Fruit fly (Drosophila melanogaster) S2 (cell line): ENCODE results near the gene CG42813.

Source experiments
- CG8478 ChIP-seq: fragments of >200 bp; optimal IDR thresholded peaks from 2 replicates; lab custom pipeline; 2018
- CTCF ChIP-seq, 2 experiments: fragments of >200 bp; optimal IDR thresholded peaks; 2 replicates each; lab custom pipeline; 2018

The CG42813 gene

dm6 chr3R:27245401-27245757, 17.0 kb upstream of the CG42813 start:
- TF ChIP-seq CTCF (optimal IDR thresholded peaks at IDR 0.05; lab: Kevin White, UChicago) (no peak), CG8478 (lab: Kevin White, UChicago) (no peak)

dm6 chr3R:27244742-27245400, 16.5 kb upstream of the CG42813 start, which contains the start of gene CG18766:
TSS of gene CG18766 (minus strand) at chr3R:27245249.
- TF ChIP-seq CG8478 (lab: Kevin White, UChicago) (peak; percentile 11), CTCF (optimal IDR thresholded peaks at IDR 0.05; lab: Kevin White, UChicago) (peak; percentile 53 to 65)

DNA sequence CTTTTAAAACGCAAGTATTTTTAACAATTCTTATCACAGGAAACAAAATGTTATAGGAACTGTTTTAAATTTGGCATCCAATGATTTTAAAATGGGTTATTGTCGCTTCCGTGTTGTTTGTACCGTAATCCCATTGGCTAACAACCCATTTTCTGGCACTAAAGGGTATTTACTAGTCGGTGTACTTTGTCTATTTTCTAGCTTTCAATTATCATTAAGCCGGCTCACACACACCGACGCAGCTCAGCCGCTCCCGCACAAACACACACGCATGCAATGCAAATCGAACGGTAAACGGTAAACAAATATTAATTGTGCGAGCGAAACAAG, 16.0 kb upstream of the CG42813 start:
- TF ChIP-seq CTCF (optimal IDR thresholded peaks at IDR 0.05; lab: Kevin White, UChicago), result no peak
- no peak for TF ChIP-seq CG8478 (lab: Kevin White, UChicago)

- TF ChIP-seq CTCF (optimal IDR thresholded peaks at IDR 0.05; lab: Kevin White, UChicago) (no peak), CG8478 (lab: Kevin White, UChicago) (no peak)
Observed at dm6 chr3R:27240967-27241366, 12.6 kb upstream of the CG42813 start, which contains the start of gene CG17991. TSS of gene CG17991 (plus strand) at chr3R:27241267.

dm6 chr3R:27238438-27239301, 10.3 kb upstream of the CG42813 start, which contains the start of the genes CG31064 and PolA2:
TSS of gene CG31064 (minus strand) at chr3R:27239085.
TSS of gene PolA2 (plus strand) at chr3R:27239163.
- peak; percentile 19 to 31 for TF ChIP-seq CTCF (optimal IDR thresholded peaks at IDR 0.05; lab: Kevin White, UChicago)
- TF ChIP-seq CG8478 (lab: Kevin White, UChicago), result no peak

- no peak for TF ChIP-seq CTCF (optimal IDR thresholded peaks at IDR 0.05; lab: Kevin White, UChicago)
- TF ChIP-seq CG8478 (lab: Kevin White, UChicago), result no peak
Observed at dm6 chr3R:27237980-27238379, 9.6 kb upstream of the CG42813 start.

DNA sequence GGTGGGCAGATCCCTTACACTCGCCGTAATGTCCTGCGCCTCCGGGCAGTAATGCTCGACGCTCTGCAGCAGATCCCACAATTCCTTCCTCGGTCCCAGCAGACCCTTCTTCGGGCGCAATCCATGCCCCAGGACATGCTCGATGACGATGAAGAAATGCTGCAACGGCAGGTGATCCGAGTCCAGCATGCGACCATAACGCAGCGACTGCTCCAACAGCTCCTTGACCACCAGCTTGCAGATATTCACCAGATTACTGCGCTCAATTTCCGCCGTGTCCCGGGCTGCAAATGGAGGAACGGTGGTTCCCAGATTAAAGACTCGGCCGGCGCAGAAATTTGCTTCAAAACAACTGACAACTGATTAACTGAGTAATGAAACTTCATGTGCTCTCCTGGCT, 5.0 kb upstream of the CG42813 start, which contains the start of gene CG31068:
CG31068 (plus strand) TSS at position 301 of the 400 bp plus-strand sequence.
- TF ChIP-seq CG8478 (lab: Kevin White, UChicago) (no peak), CTCF (optimal IDR thresholded peaks at IDR 0.05; lab: Kevin White, UChicago) (no peak)

dm6 chr3R:27229368-27229767, 1.0 kb upstream of the CG42813 start, which contains the start of gene CG42814:
TSS of gene CG42814 (minus strand) at chr3R:27229468.
- no peak for TF ChIP-seq CTCF (optimal IDR thresholded peaks at IDR 0.05; lab: Kevin White, UChicago)
- no peak for TF ChIP-seq CG8478 (lab: Kevin White, UChicago)

DNA sequence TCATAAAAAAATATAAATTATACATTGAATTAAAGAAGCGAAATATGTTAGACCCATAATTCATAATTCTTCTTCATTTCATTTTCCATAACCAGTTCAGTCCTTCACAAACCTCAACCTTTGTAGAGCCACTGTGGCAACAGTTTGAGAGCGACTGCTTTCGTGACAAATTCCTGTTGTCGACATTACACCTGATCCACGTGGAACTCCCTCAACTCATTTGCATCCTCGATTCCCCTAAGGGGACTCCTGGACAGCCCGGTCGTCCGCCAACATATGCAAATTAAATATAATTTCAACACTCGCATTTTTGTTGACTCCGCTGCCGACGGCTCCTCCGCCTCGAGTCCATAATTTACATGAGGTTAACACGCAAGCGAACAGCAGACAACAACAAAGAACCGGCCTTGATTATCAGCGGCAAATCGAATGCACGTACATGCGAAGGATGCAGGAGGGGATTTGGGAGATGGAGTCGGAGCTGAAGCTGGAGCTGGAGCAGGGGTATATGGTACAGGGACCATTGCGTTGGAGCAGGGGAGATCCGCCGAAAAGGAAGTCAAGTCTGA, 2.2 kb downstream of the CG42813 start:
- no peak for TF ChIP-seq CG8478 (lab: Kevin White, UChicago)
- TF ChIP-seq CTCF (optimal IDR thresholded peaks at IDR 0.05; lab: Kevin White, UChicago), result no peak

- no peak for TF ChIP-seq CG8478 (lab: Kevin White, UChicago)
- no peak for TF ChIP-seq CTCF (optimal IDR thresholded peaks at IDR 0.05; lab: Kevin White, UChicago)
Observed at dm6 chr3R:27225490-27225889, 2.9 kb downstream of the CG42813 start.

DNA sequence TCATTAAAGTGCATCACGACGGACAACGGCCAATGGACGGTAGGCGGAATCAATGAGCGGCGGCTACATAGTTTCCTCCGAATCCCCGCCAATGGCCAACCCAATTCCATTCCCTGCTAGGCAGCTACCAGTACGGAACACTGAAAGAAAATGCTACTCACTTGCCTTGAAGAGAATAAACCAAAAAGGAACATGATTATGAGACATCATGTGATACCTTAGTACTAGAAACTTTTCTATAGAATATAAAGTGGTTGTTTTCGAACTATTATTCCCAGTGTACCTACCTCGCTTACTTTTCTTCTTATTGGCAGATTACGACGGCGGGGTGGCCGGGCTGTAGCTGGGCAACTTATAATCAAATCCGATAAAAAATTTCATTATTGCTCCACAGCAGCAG, 3.6 kb downstream of the CG42813 start:
- TF ChIP-seq CG8478 (lab: Kevin White, UChicago) (no peak), CTCF (optimal IDR thresholded peaks at IDR 0.05; lab: Kevin White, UChicago) (no peak)

DNA sequence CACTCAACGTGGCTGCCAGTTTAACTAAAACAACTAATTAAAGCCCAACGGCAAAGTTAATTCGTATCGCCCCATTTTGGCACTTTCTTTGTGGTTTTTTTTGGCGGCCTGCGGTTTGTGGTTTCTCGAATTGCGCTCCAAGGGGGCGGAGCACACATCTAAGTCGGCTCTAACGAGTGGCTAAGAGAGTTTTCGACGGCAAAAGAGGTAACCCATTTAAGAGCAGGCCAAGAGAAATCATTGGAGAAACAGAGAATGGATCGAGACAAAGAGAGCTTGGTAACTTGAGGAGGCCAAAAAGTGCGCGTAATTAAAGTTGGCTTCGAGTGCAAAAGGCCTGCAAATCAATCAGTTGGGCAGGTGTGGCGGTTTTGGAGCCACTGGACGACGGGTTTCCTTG, 5.3 kb downstream of the CG42813 start:
- no peak for TF ChIP-seq CTCF (optimal IDR thresholded peaks at IDR 0.05; lab: Kevin White, UChicago)
- TF ChIP-seq CG8478 (lab: Kevin White, UChicago), result no peak

DNA sequence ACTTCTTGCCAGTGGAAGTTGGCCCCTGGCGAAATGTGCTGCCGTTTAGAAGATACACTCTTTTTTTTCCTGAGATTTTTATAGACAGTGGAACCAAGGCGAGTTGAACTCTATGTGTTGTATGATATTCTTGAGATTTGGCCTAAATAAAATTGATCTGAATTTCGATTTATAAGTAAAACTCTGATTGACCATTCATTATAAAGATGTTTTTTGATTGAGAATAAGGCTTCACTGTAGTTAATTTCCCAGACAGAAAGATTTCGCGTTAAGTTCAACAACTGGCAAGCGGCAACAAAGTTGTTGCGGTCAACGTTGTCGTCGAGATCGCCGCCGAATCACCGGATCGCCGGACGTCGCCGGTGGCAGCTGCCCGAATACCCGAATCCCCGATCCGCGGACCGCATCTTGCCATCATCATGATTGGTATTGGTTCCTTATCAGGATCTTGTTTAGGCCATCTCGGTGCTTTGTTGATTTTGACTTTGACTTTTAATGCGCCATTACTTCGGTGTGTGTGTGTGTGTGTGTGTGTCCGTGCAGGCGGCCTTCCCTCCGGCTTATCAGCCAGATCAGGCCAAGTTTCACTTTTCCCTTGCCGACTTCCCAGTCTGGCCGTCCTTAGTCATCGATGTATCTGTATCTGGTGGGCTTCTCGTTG, 6.2 kb downstream of the CG42813 start:
- no peak for TF ChIP-seq CG8478 (lab: Kevin White, UChicago)
- TF ChIP-seq CTCF (optimal IDR thresholded peaks at IDR 0.05; lab: Kevin White, UChicago), result no peak

- TF ChIP-seq CG8478 (lab: Kevin White, UChicago), result no peak
- no peak for TF ChIP-seq CTCF (optimal IDR thresholded peaks at IDR 0.05; lab: Kevin White, UChicago)
Observed at dm6 chr3R:27220829-27221463, 7.4 kb downstream of the CG42813 start.
